Worm (Caenorhabditis elegans) whole organism, late embryonic: ENCODE results near the gene him-10.

Experiments used
- C08G9.2 ChIP-seq: sonication (generic microtip); optimal IDR thresholded peaks from 2 replicates; lab custom pipeline; 2016; ENCODE audit warnings: mild to moderate bottlenecking, missing genetic modification characterization, moderate library complexity, missing compliant biosample characterization
- ama-1 ChIP-seq: fragments of 150-350 bp; optimal IDR thresholded peaks from 2 replicates; lab custom pipeline; 2014
- dve-1 ChIP-seq: sonication (generic microtip); optimal IDR thresholded peaks from 2 replicates; lab custom pipeline; 2017; ENCODE audit warnings: antibody characterized with exemption, mild to moderate bottlenecking, missing genetic modification characterization, missing compliant biosample characterization
- unc-3 ChIP-seq, 2 experiments: fragments of 200-800 bp in 1 of 2; sonication (Bioruptor generic) in 1 of 2; sonication (generic microtip) in 1 of 2; conservative IDR thresholded peaks in 1 of 2; optimal IDR thresholded peaks in 1 of 2; 2 replicates each; pipeline versions ENCODE4 v1.3.6 to Lab custom; 2016 to 2022; ENCODE audit warnings: missing compliant biosample characterization in 2 of 2, missing genetic modification characterization in 2 of 2, missing genetic modification reagents in 1 of 2

DNA sequence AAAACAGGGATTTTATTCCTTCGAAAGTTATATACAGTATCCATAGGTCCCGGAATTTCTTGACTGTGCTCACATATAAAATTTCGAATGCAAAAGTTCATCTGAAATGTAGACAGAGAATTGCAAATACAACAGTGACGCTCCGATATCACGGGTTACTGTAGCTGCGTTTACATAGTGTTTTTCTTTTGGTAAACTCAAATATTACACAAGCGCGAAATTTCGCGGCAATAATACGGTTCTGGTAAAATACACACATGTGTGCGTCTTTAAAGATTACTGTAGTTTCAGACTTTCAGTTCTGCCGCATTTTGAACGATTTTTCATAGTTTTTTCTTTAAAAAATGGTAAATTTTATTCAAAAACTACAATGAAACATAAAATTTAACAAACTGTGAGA is 12.5 kb upstream of the him-10 start, which contains the start of gene rev-3:
- no peak for TF ChIP-seq dve-1 (tag; lab: Kevin White, UChicago)
- TF ChIP-seq C08G9.2 (tag; lab: Kevin White, UChicago), result no peak
- TF ChIP-seq ama-1 (lab: Kevin White, UChicago), result no peak
- TF ChIP-seq unc-3 (GFP tag; conservative IDR thresholded peaks at IDR 0.05; lab: Robert Waterston, UW), result no peak
- TF ChIP-seq unc-3 (tag; optimal IDR thresholded peaks at IDR 0.05; lab: Kevin White, UChicago), result no peak
